Worm (Caenorhabditis elegans): ENCODE results near the gene fbxc-58.

ce11 chrIV:9367852-9368627, 3.3 kb upstream of the fbxc-58 start:
- TF ChIP-seq lin-54 (GFP tag; optimal IDR thresholded peaks at IDR 0.05) = peak; percentile 70
- 0 out of 2 replicates have a peak, but pooled peaks have one; percentile 22 for TF ChIP-seq attf-6 (GFP tag; IDR thresholded peaks at IDR 0.05)
- no peak for TF ChIP-seq ama-1 (optimal IDR thresholded peaks at IDR 0.05)
- no peak for TF ChIP-seq ama-1 (GFP tag; optimal IDR thresholded peaks at IDR 0.05)

Data from whole organism, young adult.